Fruit fly (Drosophila melanogaster) whole organism, embryonic: ENCODE measurements around the gene Sulf1.

Source experiments
- CG16863 ChIP-seq: fragments of 200-800 bp; sonication (Bioruptor generic); optimal IDR thresholded peaks from 3 replicates; lab custom pipeline; 2016; ENCODE audit warnings: missing biosample characterization, missing genetic modification characterization
- CG34376 ChIP-seq: fragments of 200-800 bp; sonication (Bioruptor generic); optimal IDR thresholded peaks from 2 replicates; lab custom pipeline; 2018; ENCODE audit warnings: missing biosample characterization, mild to moderate bottlenecking, missing genetic modification characterization
- D19B ChIP-seq: fragments of 200-800 bp; sonication (Bioruptor generic); optimal IDR thresholded peaks from 2 replicates; lab custom pipeline; 2017; ENCODE audit warnings: missing biosample characterization, mild to moderate bottlenecking, missing genetic modification characterization
- Dfd ChIP-seq, 2 experiments: fragments of >200 bp; optimal IDR thresholded peaks; 2 replicates each; lab custom pipeline; 2017; ENCODE audit warnings: missing biosample characterization in 2 of 2, missing genetic modification characterization in 2 of 2
- Hmr ChIP-seq: fragments of 200-800 bp; sonication (Bioruptor generic); optimal IDR thresholded peaks from 3 replicates; lab custom pipeline; 2017; ENCODE audit warnings: mild to moderate bottlenecking, missing biosample characterization, missing genetic modification reagents, missing genetic modification characterization
- Jarid2 ChIP-seq: fragments of 200-800 bp; sonication (Bioruptor generic); optimal IDR thresholded peaks from 3 replicates; lab custom pipeline; 2017; ENCODE audit warnings: mild to moderate bottlenecking, missing biosample characterization, missing genetic modification reagents, missing genetic modification characterization
- az2 ChIP-seq: fragments of 200-800 bp; sonication (Bioruptor generic); optimal IDR thresholded peaks from 3 replicates; lab custom pipeline; 2016; ENCODE audit warnings: missing biosample characterization, missing genetic modification characterization
- bcd ChIP-seq: fragments of 200-800 bp; sonication (Bioruptor generic); optimal IDR thresholded peaks from 2 replicates; lab custom pipeline; 2017; ENCODE audit warnings: missing biosample characterization, mild to moderate bottlenecking, missing genetic modification characterization
- chinmo ChIP-seq: fragments of 200-800 bp; sonication (Bioruptor generic); IDR thresholded peaks from 4 replicates; pipeline ENCODE4 v1.3.6; 2022; ENCODE audit warnings: missing biosample characterization, missing genetic modification characterization; ENCODE audit not compliant: partially characterized antibody
- fru ChIP-seq: fragments of >200 bp; optimal IDR thresholded peaks from 2 replicates; lab custom pipeline; 2017
- jing ChIP-seq: fragments of 200-800 bp; sonication (Bioruptor generic); optimal IDR thresholded peaks from 2 replicates; lab custom pipeline; 2018; ENCODE audit warnings: missing biosample characterization, mild to moderate bottlenecking, missing genetic modification characterization
- peb ChIP-seq: fragments of 200-800 bp; sonication (Bioruptor generic); IDR thresholded peaks from 2 replicates; pipeline ENCODE4 v1.3.6; 2022; ENCODE audit warnings: missing biosample characterization, missing genetic modification characterization

DNA sequence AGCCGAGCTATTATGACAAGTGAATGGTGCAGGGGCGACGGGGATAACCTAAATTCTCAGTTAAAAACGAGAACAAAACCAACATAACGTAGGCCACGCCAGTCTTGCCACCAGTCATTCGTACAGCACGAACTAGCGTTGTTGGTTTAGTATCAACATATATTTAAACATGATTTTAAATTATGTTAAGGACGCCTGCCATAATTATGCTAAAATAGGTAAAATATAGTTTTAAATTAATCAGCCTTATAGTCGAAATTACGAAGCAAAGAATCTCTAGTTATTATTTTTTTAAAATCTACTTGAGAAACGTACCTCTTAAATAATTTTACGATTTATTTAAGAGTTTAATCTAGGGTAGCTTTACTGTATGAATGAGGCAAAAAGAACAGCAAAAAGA, 62.4 kb downstream of the Sulf1 start:
- TF ChIP-seq CG16863, result no peak
- no peak for TF ChIP-seq chinmo (GFP tag; lab: Robert Waterston, UW)
- no peak for TF ChIP-seq fru (lab: Kevin White, UChicago)
- TF ChIP-seq bcd (GFP tag; lab: Kevin White, UChicago), result no peak
- no peak for TF ChIP-seq D19B (GFP tag; lab: Kevin White, UChicago)
- no peak for TF ChIP-seq az2 (GFP tag; lab: Kevin White, UChicago)
- no peak for TF ChIP-seq jing (GFP tag; lab: Kevin White, UChicago)
- no peak for TF ChIP-seq Hmr (GFP tag; lab: Kevin White, UChicago)
- TF ChIP-seq Dfd (GFP tag; optimal IDR thresholded peaks at IDR 0.05; lab: Kevin White, UChicago), result no peak
- no peak for TF ChIP-seq CG34376 (GFP tag; lab: Kevin White, UChicago)
- TF ChIP-seq peb (GFP tag; lab: Robert Waterston, UW), result no peak
- TF ChIP-seq Jarid2, result no peak
